Worm (Caenorhabditis elegans) whole organism, L4/young adult: ENCODE measurements around the gene gei-6.

Experiments used
- W03F9.2 ChIP-seq: fragments of 150-350 bp; optimal IDR thresholded peaks from 2 replicates; lab custom pipeline; 2014; ENCODE audit warnings: missing biosample characterization, missing genetic modification characterization
- dao-5 ChIP-seq: sonication (generic microtip); optimal IDR thresholded peaks from 2 replicates; lab custom pipeline; 2016; ENCODE audit warnings: missing genotype, missing genetic modification characterization, moderate library complexity, missing compliant biosample characterization
- him-1 ChIP-seq: sonication (generic microtip); optimal IDR thresholded peaks from 2 replicates; lab custom pipeline; 2016; ENCODE audit warnings: missing genotype, missing genetic modification reagents, missing genetic modification characterization, missing compliant biosample characterization

- TF ChIP-seq him-1 (no peak), dao-5 (tag; lab: Kevin White, UChicago) (no peak), W03F9.2 (tag; lab: Kevin White, UChicago) (no peak)
Measured at ce11 chrV:7279090-7279489, 48.4 kb upstream of the gei-6 start, which contains the start of gene C13A2.4.
